In the genomic region with DNA sequence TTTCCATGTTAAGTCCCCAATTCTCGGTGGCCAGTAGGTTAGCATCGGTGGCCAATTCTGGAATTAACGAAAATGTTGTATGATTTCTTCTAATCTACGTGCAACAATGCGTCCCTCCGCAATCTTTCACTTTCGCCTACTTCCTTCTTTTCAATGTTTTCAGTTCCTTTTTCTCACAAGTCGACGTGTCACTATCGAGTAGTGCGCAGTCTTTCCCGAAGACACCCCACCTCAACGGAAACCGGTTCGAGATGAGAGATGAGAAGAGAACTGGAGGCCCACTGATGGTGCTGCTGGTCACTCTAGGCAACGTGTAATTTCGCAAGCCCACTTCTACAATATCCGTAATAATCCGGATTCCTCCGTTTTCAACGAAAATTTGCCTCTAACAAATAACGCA, we compare ENCODE assay signal across 6 worm cellular contexts.
TF ChIP-seq lines count a peak whose summit lies in the region.

No protein-coding gene starts in this region.

TF ChIP-seq in whole organism, L1 larva, 84 proteins besides CTCF, POLR2A, EP300 and RAD21 (continues in another document):
- TF ChIP-seq tlp-1 (tag; optimal IDR thresholded peaks at IDR 0.05; lab: Kevin White, UChicago) = no peak
- TF ChIP-seq lin-14 (GFP tag; optimal IDR thresholded peaks at IDR 0.05; lab: Kevin White, UChicago) = peak; percentile 67
- peak; percentile 33 for TF ChIP-seq mep-1 (tag; optimal IDR thresholded peaks at IDR 0.05; lab: Kevin White, UChicago)
- TF ChIP-seq lin-35 (GFP tag; optimal IDR thresholded peaks at IDR 0.05; lab: Kevin White, UChicago) = peak in 1 of 2 experiments; percentile 19
- TF ChIP-seq nhr-85 (tag; lab: Kevin White, UChicago) = peak; percentile 74
- TF ChIP-seq nhr-71 (tag; optimal IDR thresholded peaks at IDR 0.05; lab: Kevin White, UChicago) = peak; percentile 16
- no peak for TF ChIP-seq ama-1 (optimal IDR thresholded peaks at IDR 0.05; lab: Kevin White, UChicago)
- TF ChIP-seq elt-2 (tag; optimal IDR thresholded peaks at IDR 0.05; lab: Kevin White, UChicago) = no peak
- TF ChIP-seq grh-1 (GFP tag; IDR thresholded peaks at IDR 0.05; lab: Robert Waterston, UW) = peak; percentile 55
- peak; percentile 31 for TF ChIP-seq snu-23 (GFP tag; optimal IDR thresholded peaks at IDR 0.05; lab: Kevin White, UChicago)
- peak in 1 of 2 experiments; percentile 25 for TF ChIP-seq egl-27 (tag; optimal IDR thresholded peaks at IDR 0.05; lab: Kevin White, UChicago)
- TF ChIP-seq nhr-237 (tag; optimal IDR thresholded peaks at IDR 0.05; lab: Kevin White, UChicago) = no peak
- TF ChIP-seq xbp-1 (tag; optimal IDR thresholded peaks at IDR 0.05; lab: Kevin White, UChicago) = peak; percentile 97
- peak; percentile 36 for TF ChIP-seq nhr-20 (tag; optimal IDR thresholded peaks at IDR 0.05; lab: Kevin White, UChicago)
- peak; percentile 5 for TF ChIP-seq ztf-4 (tag; optimal IDR thresholded peaks at IDR 0.05; lab: Kevin White, UChicago)

TF ChIP-seq in whole organism, L2 larva, 48 proteins besides CTCF, POLR2A, EP300 and RAD21 (continues in another document):
- TF ChIP-seq ama-1 (optimal IDR thresholded peaks at IDR 0.05; lab: Kevin White, UChicago) = no peak
- TF ChIP-seq peb-1 (tag; optimal IDR thresholded peaks at IDR 0.05; lab: Kevin White, UChicago) = no peak
- TF ChIP-seq ztf-4 (tag; optimal IDR thresholded peaks at IDR 0.05; lab: Kevin White, UChicago) = no peak
- TF ChIP-seq crh-2 (tag; optimal IDR thresholded peaks at IDR 0.05; lab: Kevin White, UChicago) = peak; percentile 25
- no peak for TF ChIP-seq nhr-237 (tag; optimal IDR thresholded peaks at IDR 0.05; lab: Kevin White, UChicago)
- no peak for TF ChIP-seq unc-39 (tag; optimal IDR thresholded peaks at IDR 0.05; lab: Kevin White, UChicago)
- no peak for TF ChIP-seq nhr-129 (tag; optimal IDR thresholded peaks at IDR 0.05; lab: Kevin White, UChicago)
- no peak for TF ChIP-seq C34F6.9 (tag; optimal IDR thresholded peaks at IDR 0.05; lab: Kevin White, UChicago)
- no peak for TF ChIP-seq nhr-23 (tag; optimal IDR thresholded peaks at IDR 0.05; lab: Kevin White, UChicago)
- TF ChIP-seq skn-1 (tag; optimal IDR thresholded peaks at IDR 0.05; lab: Kevin White, UChicago) = no peak
- peak; percentile 38 for TF ChIP-seq sma-3 (GFP tag; optimal IDR thresholded peaks at IDR 0.05; lab: Kevin White, UChicago)
- TF ChIP-seq sma-9 (GFP tag; optimal IDR thresholded peaks at IDR 0.05; lab: Kevin White, UChicago) = no peak
- no peak for TF ChIP-seq sma-9 (tag; optimal IDR thresholded peaks at IDR 0.05; lab: Kevin White, UChicago)
- peak; percentile 74 for TF ChIP-seq nhr-21 (tag; optimal IDR thresholded peaks at IDR 0.05; lab: Kevin White, UChicago)
- no peak for TF ChIP-seq mdl-1 (tag; optimal IDR thresholded peaks at IDR 0.05; lab: Kevin White, UChicago)

TF ChIP-seq in whole organism, L3 larva, 47 proteins besides CTCF, POLR2A, EP300 and RAD21 (continues in another document):
- no peak for TF ChIP-seq eor-1 (tag; optimal IDR thresholded peaks at IDR 0.05; lab: Kevin White, UChicago)
- no peak for TF ChIP-seq ceh-9 (tag; optimal IDR thresholded peaks at IDR 0.05; lab: Kevin White, UChicago)
- TF ChIP-seq egl-27 (tag; optimal IDR thresholded peaks at IDR 0.05; lab: Kevin White, UChicago) = no peak
- no peak for TF ChIP-seq nhr-12 (tag; optimal IDR thresholded peaks at IDR 0.05; lab: Kevin White, UChicago)
- TF ChIP-seq fkh-2 (tag; optimal IDR thresholded peaks at IDR 0.05; lab: Kevin White, UChicago) = no peak
- peak; percentile 71 for TF ChIP-seq nhr-25 (tag; optimal IDR thresholded peaks at IDR 0.05; lab: Kevin White, UChicago)
- no peak for TF ChIP-seq skn-1 (tag; optimal IDR thresholded peaks at IDR 0.05; lab: Kevin White, UChicago)
- TF ChIP-seq sea-2 (GFP tag; optimal IDR thresholded peaks at IDR 0.05; lab: Kevin White, UChicago) = no peak
- no peak for TF ChIP-seq nhr-76 (tag; optimal IDR thresholded peaks at IDR 0.05; lab: Kevin White, UChicago)
- TF ChIP-seq daf-12 (tag; optimal IDR thresholded peaks at IDR 0.05; lab: Kevin White, UChicago) = no peak
- TF ChIP-seq ZK546.5 (tag; optimal IDR thresholded peaks at IDR 0.05; lab: Kevin White, UChicago) = no peak
- TF ChIP-seq aly-2 (tag; optimal IDR thresholded peaks at IDR 0.05; lab: Kevin White, UChicago) = no peak
- TF ChIP-seq pqm-1 (tag; optimal IDR thresholded peaks at IDR 0.05; lab: Kevin White, UChicago) = no peak
- TF ChIP-seq ceh-16 (tag; optimal IDR thresholded peaks at IDR 0.05; lab: Kevin White, UChicago) = no peak
- TF ChIP-seq mdl-1 (tag; optimal IDR thresholded peaks at IDR 0.05; lab: Kevin White, UChicago) = no peak
- TF ChIP-seq nhr-23 (tag; optimal IDR thresholded peaks at IDR 0.05; lab: Kevin White, UChicago) = peak; percentile 91

TF ChIP-seq in whole organism, L4 larva, 104 proteins besides CTCF, POLR2A, EP300 and RAD21:
- TF ChIP-seq T20F7.1 (GFP tag; optimal IDR thresholded peaks at IDR 0.05; lab: Kevin White, UChicago) (no peak), daf-8 (GFP tag; IDR thresholded peaks at IDR 0.05; lab: Robert Waterston, UW) (no peak), mdl-1 (tag; optimal IDR thresholded peaks at IDR 0.05; lab: Kevin White, UChicago) (peak in 1 of 2 experiments; percentile 52), hlh-11 (tag; optimal IDR thresholded peaks at IDR 0.05; lab: Kevin White, UChicago) (peak; percentile 49), lin-1 (GFP tag; IDR thresholded peaks at IDR 0.05; lab: Robert Waterston, UW) (no peak), spr-3 (GFP tag; optimal IDR thresholded peaks at IDR 0.05; lab: Kevin White, UChicago) (peak; percentile 29), unc-62 (GFP tag; optimal IDR thresholded peaks at IDR 0.05 in 1 of 2; lab: Kevin White, UChicago) (peak in 1 of 2 experiments; percentile 16), unc-62 (tag; optimal IDR thresholded peaks at IDR 0.05; lab: Kevin White, UChicago) (no peak), mxl-3 (GFP tag; optimal IDR thresholded peaks at IDR 0.05; lab: Kevin White, UChicago) (peak; percentile 82), lsy-2 (tag; optimal IDR thresholded peaks at IDR 0.05; lab: Kevin White, UChicago) (no peak), nhr-10 (tag; optimal IDR thresholded peaks at IDR 0.05; lab: Kevin White, UChicago) (peak; percentile 10), nhr-28 (tag; optimal IDR thresholded peaks at IDR 0.05; lab: Kevin White, UChicago) (peak; percentile 59), spr-1 (tag; optimal IDR thresholded peaks at IDR 0.05; lab: Kevin White, UChicago) (no peak), aha-1 (tag; lab: Kevin White, UChicago) (peak; percentile 83)

TF ChIP-seq in whole organism, midembryonic, 9 proteins besides CTCF, POLR2A, EP300 and RAD21:
- TF ChIP-seq cog-1 (tag; optimal IDR thresholded peaks at IDR 0.05; lab: Kevin White, UChicago) = no peak
- no peak for TF ChIP-seq med-1 (GFP tag; optimal IDR thresholded peaks at IDR 0.05; lab: Kevin White, UChicago; ENCODE audit: insufficient read depth)
- TF ChIP-seq ztf-23 (GFP tag; IDR thresholded peaks at IDR 0.05; lab: Robert Waterston, UW) = 0 out of 2 replicates have a peak, but pooled peaks have one; percentile 11
- no peak for TF ChIP-seq ztf-29 (GFP tag; IDR thresholded peaks at IDR 0.05; lab: Robert Waterston, UW)
- TF ChIP-seq flt-1 (GFP tag; IDR thresholded peaks at IDR 0.05; lab: Robert Waterston, UW) = no peak
- no peak for TF ChIP-seq tab-1 (GFP tag; IDR thresholded peaks at IDR 0.05; lab: Robert Waterston, UW)
- TF ChIP-seq klf-2 (GFP tag; conservative IDR thresholded peaks at IDR 0.05; lab: Robert Waterston, UW) = no peak
- TF ChIP-seq T22C8.4 (GFP tag; IDR thresholded peaks at IDR 0.05; lab: Robert Waterston, UW) = no peak
- no peak for TF ChIP-seq ref-1 (GFP tag; conservative IDR thresholded peaks at IDR 0.05; lab: Robert Waterston, UW)

TF ChIP-seq in whole organism, young adult, 124 proteins besides CTCF, POLR2A, EP300 and RAD21:
- TF ChIP-seq ccch-3 (GFP tag; optimal IDR thresholded peaks at IDR 0.05; lab: Kevin White, UChicago) = no peak
- no peak for TF ChIP-seq B0261.1 (tag; optimal IDR thresholded peaks at IDR 0.05; lab: Kevin White, UChicago)
- TF ChIP-seq ceh-27 (GFP tag; optimal IDR thresholded peaks at IDR 0.05; lab: Kevin White, UChicago) = peak; percentile 1
- no peak for TF ChIP-seq somi-1 (GFP tag; optimal IDR thresholded peaks at IDR 0.05; lab: Kevin White, UChicago)
- no peak for TF ChIP-seq hlh-26 (GFP tag; conservative IDR thresholded peaks at IDR 0.05; lab: Robert Waterston, UW)
- 0 out of 2 replicates have a peak, but pooled peaks have one; percentile 18 for TF ChIP-seq cebp-1 (GFP tag; IDR thresholded peaks at IDR 0.05; lab: Robert Waterston, UW)
- peak; percentile 12 for TF ChIP-seq cebp-1 (tag; optimal IDR thresholded peaks at IDR 0.05; lab: Kevin White, UChicago)
- no peak for TF ChIP-seq F37B4.10 (GFP tag; IDR thresholded peaks at IDR 0.05; lab: Robert Waterston, UW)
- TF ChIP-seq zim-3 (tag; optimal IDR thresholded peaks at IDR 0.05; lab: Kevin White, UChicago) = no peak
- TF ChIP-seq lin-54 (GFP tag; optimal IDR thresholded peaks at IDR 0.05; lab: Kevin White, UChicago) = no peak
- TF ChIP-seq ztf-18 (tag; optimal IDR thresholded peaks at IDR 0.05; lab: Kevin White, UChicago) = no peak
- no peak for TF ChIP-seq nfyb-1 (GFP tag; IDR thresholded peaks at IDR 0.05; lab: Robert Waterston, UW)
- 0 out of 2 replicates have a peak, but pooled peaks have one; percentile 8 for TF ChIP-seq lin-26 (GFP tag; IDR thresholded peaks at IDR 0.05; lab: Robert Waterston, UW)
- TF ChIP-seq ZK185.1 (tag; optimal IDR thresholded peaks at IDR 0.05; lab: Kevin White, UChicago; ENCODE audit: poor library complexity, severe bottlenecking) = no peak
- TF ChIP-seq pha-4 (tag; optimal IDR thresholded peaks at IDR 0.05; lab: Kevin White, UChicago) = no peak
- no peak for TF ChIP-seq atf-7 (tag; optimal IDR thresholded peaks at IDR 0.05; lab: Kevin White, UChicago)
- no peak for TF ChIP-seq F49E8.2 (tag; optimal IDR thresholded peaks at IDR 0.05; lab: Kevin White, UChicago; ENCODE audit: insufficient read depth)
- TF ChIP-seq akir-1 (GFP tag; optimal IDR thresholded peaks at IDR 0.05; lab: Kevin White, UChicago) = no peak
